Fruit fly (Drosophila melanogaster): Measurements from ENCODE around the gene Sfp36F.

Gene Sfp36F

dm6 chr2L:18310489-18310888 is 18.2 kb downstream of the Sfp36F start:
- TF ChIP-seq CG8478 (optimal IDR thresholded peaks at IDR 0.05) = no peak
- no peak for TF ChIP-seq CTCF (optimal IDR thresholded peaks at IDR 0.05)

- no peak for TF ChIP-seq CG8478 (optimal IDR thresholded peaks at IDR 0.05)
- no peak for TF ChIP-seq CTCF (optimal IDR thresholded peaks at IDR 0.05)
Observed at dm6 chr2L:18311564-18312279, 19.4 kb downstream of the Sfp36F start.

- TF ChIP-seq CG8478 (optimal IDR thresholded peaks at IDR 0.05) = no peak
- TF ChIP-seq CTCF (optimal IDR thresholded peaks at IDR 0.05) = no peak
Observed at dm6 chr2L:18312309-18312708, 20.0 kb downstream of the Sfp36F start.

dm6 chr2L:18313922-18314712 is 21.8 kb downstream of the Sfp36F start:
- TF ChIP-seq CG8478 (optimal IDR thresholded peaks at IDR 0.05) = no peak
- no peak for TF ChIP-seq CTCF (optimal IDR thresholded peaks at IDR 0.05)

- no peak for TF ChIP-seq CG8478 (optimal IDR thresholded peaks at IDR 0.05)
- no peak for TF ChIP-seq CTCF (optimal IDR thresholded peaks at IDR 0.05)
Observed at dm6 chr2L:18315454-18315853, 23.1 kb downstream of the Sfp36F start.

dm6 chr2L:18319577-18320316 is 27.4 kb downstream of the Sfp36F start, which contains the start of gene Fas3:
Gene Fas3 (plus strand): TSS chr2L:18320102.
- TF ChIP-seq CTCF (optimal IDR thresholded peaks at IDR 0.05) (no peak), CG8478 (optimal IDR thresholded peaks at IDR 0.05) (no peak)

- TF ChIP-seq CG8478 (optimal IDR thresholded peaks at IDR 0.05) (no peak), CTCF (optimal IDR thresholded peaks at IDR 0.05) (no peak)
Observed at dm6 chr2L:18320933-18321332, 28.6 kb downstream of the Sfp36F start.

dm6 chr2L:18325120-18325581 is 32.8 kb downstream of the Sfp36F start:
- TF ChIP-seq CG8478 (optimal IDR thresholded peaks at IDR 0.05) (no peak), CTCF (optimal IDR thresholded peaks at IDR 0.05) (no peak)

- TF ChIP-seq CTCF (optimal IDR thresholded peaks at IDR 0.05) (no peak), CG8478 (optimal IDR thresholded peaks at IDR 0.05) (no peak)
Observed at dm6 chr2L:18327007-18327406, 34.7 kb downstream of the Sfp36F start.

dm6 chr2L:18327592-18328078 is 35.3 kb downstream of the Sfp36F start:
- TF ChIP-seq CTCF (optimal IDR thresholded peaks at IDR 0.05) (no peak), CG8478 (optimal IDR thresholded peaks at IDR 0.05) (no peak)

dm6 chr2L:18328737-18329136 is 36.4 kb downstream of the Sfp36F start:
- no peak for TF ChIP-seq CG8478 (optimal IDR thresholded peaks at IDR 0.05)
- TF ChIP-seq CTCF (optimal IDR thresholded peaks at IDR 0.05) = no peak

dm6 chr2L:18331612-18332011 is 39.3 kb downstream of the Sfp36F start:
- TF ChIP-seq CG8478 (optimal IDR thresholded peaks at IDR 0.05) (no peak), CTCF (optimal IDR thresholded peaks at IDR 0.05) (no peak)

- TF ChIP-seq CTCF (optimal IDR thresholded peaks at IDR 0.05) = no peak
- TF ChIP-seq CG8478 (optimal IDR thresholded peaks at IDR 0.05) = no peak
Observed at dm6 chr2L:18333831-18334437, 41.6 kb downstream of the Sfp36F start.

dm6 chr2L:18335641-18336040 is 43.3 kb downstream of the Sfp36F start:
- no peak for TF ChIP-seq CG8478 (optimal IDR thresholded peaks at IDR 0.05)
- no peak for TF ChIP-seq CTCF (optimal IDR thresholded peaks at IDR 0.05)

- no peak for TF ChIP-seq CG8478 (optimal IDR thresholded peaks at IDR 0.05)
- no peak for TF ChIP-seq CTCF (optimal IDR thresholded peaks at IDR 0.05)
Observed at dm6 chr2L:18336531-18336930, 44.2 kb downstream of the Sfp36F start.
